Fruit fly (Drosophila melanogaster): Measurements from ENCODE around the gene CG14662.
A peak's percentile ranks its signal among the peaks of the same experiment; 100 is the strongest.

CG14662 gene

dm6 chr3R:4951764-4952570 lies 32.1 kb downstream of the CG14662 start (continued):
- TF ChIP-seq CG13894 (tag; optimal IDR thresholded peaks at IDR 0.05): no peak
- TF ChIP-seq pfk (GFP tag; optimal IDR thresholded peaks at IDR 0.05): no peak
- TF ChIP-seq CG16779 (GFP tag; IDR thresholded peaks at IDR 0.05): no peak
- no peak for TF ChIP-seq Sry-δ (GFP tag; optimal IDR thresholded peaks at IDR 0.05)
- no peak for TF ChIP-seq Dip2 (GFP tag; IDR thresholded peaks at IDR 0.05)
- TF ChIP-seq prd (optimal IDR thresholded peaks at IDR 0.05): no peak
- no peak for TF ChIP-seq prd (GFP tag; IDR thresholded peaks at IDR 0.05)
- peak; percentile 7 for TF ChIP-seq Hsf (GFP tag; optimal IDR thresholded peaks at IDR 0.05)
- TF ChIP-seq aop (GFP tag; IDR thresholded peaks at IDR 0.05): no peak
- TF ChIP-seq Atf6 (GFP tag; IDR thresholded peaks at IDR 0.05): no peak
- no peak for TF ChIP-seq CG4424 (GFP tag; optimal IDR thresholded peaks at IDR 0.05)
- TF ChIP-seq lola (GFP tag; optimal IDR thresholded peaks at IDR 0.05): no peak
- TF ChIP-seq BtbVII (GFP tag; optimal IDR thresholded peaks at IDR 0.05): peak; percentile 52
- no peak for TF ChIP-seq CG4707 (GFP tag; optimal IDR thresholded peaks at IDR 0.05)
- TF ChIP-seq bcd (GFP tag; optimal IDR thresholded peaks at IDR 0.05): no peak
- peak; percentile 95 for TF ChIP-seq MESR4 (GFP tag; optimal IDR thresholded peaks at IDR 0.05)
- no peak for TF ChIP-seq CG2199 (GFP tag; IDR thresholded peaks at IDR 0.05)
- no peak for TF ChIP-seq kni (GFP tag; optimal IDR thresholded peaks at IDR 0.05)
- no peak for TF ChIP-seq pho (GFP tag; optimal IDR thresholded peaks at IDR 0.05)
- TF ChIP-seq Meics (GFP tag; optimal IDR thresholded peaks at IDR 0.05): no peak
- TF ChIP-seq Camta (GFP tag; optimal IDR thresholded peaks at IDR 0.05): no peak
- TF ChIP-seq NK7.1 (GFP tag; optimal IDR thresholded peaks at IDR 0.05): no peak
- no peak for TF ChIP-seq bigmax (GFP tag; optimal IDR thresholded peaks at IDR 0.05)
- no peak for TF ChIP-seq crol (GFP tag; IDR thresholded peaks at IDR 0.05)
- no peak for TF ChIP-seq CG31224 (GFP tag; IDR thresholded peaks at IDR 0.05)
- TF ChIP-seq CG10959 (GFP tag; IDR thresholded peaks at IDR 0.05): no peak
- TF ChIP-seq HLH54F (GFP tag; optimal IDR thresholded peaks at IDR 0.05): no peak
- no peak for TF ChIP-seq wek (GFP tag; optimal IDR thresholded peaks at IDR 0.05)
- no peak for TF ChIP-seq chif (GFP tag; optimal IDR thresholded peaks at IDR 0.05)
- TF ChIP-seq Neu2 (GFP tag; optimal IDR thresholded peaks at IDR 0.05; ENCODE audit: borderline replicate concordance): no peak
- no peak for TF ChIP-seq CG30020 (tag; optimal IDR thresholded peaks at IDR 0.05)
- TF ChIP-seq ERR (GFP tag; optimal IDR thresholded peaks at IDR 0.05): no peak
- no peak for TF ChIP-seq chm (GFP tag; IDR thresholded peaks at IDR 0.05)
- TF ChIP-seq CG14710 (tag; optimal IDR thresholded peaks at IDR 0.05): no peak
- TF ChIP-seq CG15696 (tag; optimal IDR thresholded peaks at IDR 0.05): no peak
- TF ChIP-seq CG12744 (GFP tag; optimal IDR thresholded peaks at IDR 0.05): peak; percentile 7
- no peak for TF ChIP-seq ATbp (GFP tag; optimal IDR thresholded peaks at IDR 0.05)
- no peak for TF ChIP-seq Atf-2 (GFP tag; optimal IDR thresholded peaks at IDR 0.05)
- no peak for TF ChIP-seq CG7271 (tag; optimal IDR thresholded peaks at IDR 0.05)
- no peak for TF ChIP-seq ranshi (GFP tag; IDR thresholded peaks at IDR 0.05)
- TF ChIP-seq CG12219 (GFP tag; optimal IDR thresholded peaks at IDR 0.05): no peak
- TF ChIP-seq H15 (GFP tag; IDR thresholded peaks at IDR 0.05): no peak
- TF ChIP-seq Mad (GFP tag; optimal IDR thresholded peaks at IDR 0.05): no peak
- no peak for TF ChIP-seq Hey (tag; optimal IDR thresholded peaks at IDR 0.05)
- no peak for TF ChIP-seq tup (GFP tag; optimal IDR thresholded peaks at IDR 0.05)
- TF ChIP-seq gsb-n (tag; optimal IDR thresholded peaks at IDR 0.05): no peak
- TF ChIP-seq chn (GFP tag; optimal IDR thresholded peaks at IDR 0.05): peak; percentile 6
- TF ChIP-seq nmo (GFP tag; optimal IDR thresholded peaks at IDR 0.05): no peak
- TF ChIP-seq CG12769 (tag; optimal IDR thresholded peaks at IDR 0.05): peak; percentile 72
- no peak for TF ChIP-seq stwl (tag; optimal IDR thresholded peaks at IDR 0.05)
